Fruit fly (Drosophila melanogaster) whole organism, embryonic: Measurements from ENCODE around the gene CG10194.

Experiments used
- ATbp ChIP-seq: fragments of 200-800 bp; sonication (Bioruptor generic); optimal IDR thresholded peaks from 2 replicates; lab custom pipeline; 2017; ENCODE audit warnings: missing biosample characterization, mild to moderate bottlenecking, missing genetic modification characterization, missing genetic modification reagents
- Aef1 ChIP-seq: fragments of 200-800 bp; sonication (Bioruptor generic); IDR thresholded peaks from 3 replicates; pipeline ENCODE4 v1.3.6; 2022; ENCODE audit warnings: missing biosample characterization, missing genetic modification characterization
- CG10565 ChIP-seq: fragments of 200-800 bp; sonication (Bioruptor generic); optimal IDR thresholded peaks from 3 replicates; lab custom pipeline; 2016; ENCODE audit warnings: missing biosample characterization, mild to moderate bottlenecking, missing genetic modification characterization
- CG11093 ChIP-seq: fragments of 200-800 bp; sonication (Bioruptor generic); IDR thresholded peaks from 3 replicates; pipeline ENCODE4 v1.3.6; 2022; ENCODE audit warnings: missing biosample characterization, missing genetic modification characterization
- CG12071 ChIP-seq: fragments of 200-800 bp; sonication (Bioruptor generic); optimal IDR thresholded peaks from 3 replicates; lab custom pipeline; 2018; ENCODE audit warnings: missing biosample characterization, mild to moderate bottlenecking, missing genetic modification characterization
- CG12769 ChIP-seq: fragments of 200-800 bp; sonication (Bioruptor generic); optimal IDR thresholded peaks from 2 replicates; lab custom pipeline; 2019; ENCODE audit warnings: missing biosample characterization, mild to moderate bottlenecking, missing genetic modification characterization, moderate library complexity
- CG13894 ChIP-seq: fragments of 200-800 bp; sonication (Bioruptor generic); optimal IDR thresholded peaks from 3 replicates; lab custom pipeline; 2018; ENCODE audit warnings: missing biosample characterization, mild to moderate bottlenecking, missing genetic modification characterization, moderate library complexity
- CG14050 ChIP-seq: fragments of 200-800 bp; sonication (Bioruptor generic); IDR thresholded peaks from 3 replicates; pipeline ENCODE4 v1.3.6; 2022; ENCODE audit warnings: missing biosample characterization, missing genetic modification characterization
- CG16779 ChIP-seq: fragments of 200-800 bp; sonication (Bioruptor generic); IDR thresholded peaks from 2 replicates; pipeline ENCODE4 v1.3.6; 2022; ENCODE audit warnings: missing biosample characterization, missing genetic modification characterization
- CG17186 ChIP-seq: fragments of 200-800 bp; sonication (Bioruptor generic); optimal IDR thresholded peaks from 3 replicates; lab custom pipeline; 2017; ENCODE audit warnings: missing biosample characterization, missing genetic modification reagents, missing genetic modification characterization
- CG17829 ChIP-seq: fragments of 200-800 bp; optimal IDR thresholded peaks from 2 replicates; lab custom pipeline; 2019; ENCODE audit warnings: missing biosample characterization, mild to moderate bottlenecking, missing genetic modification characterization, moderate library complexity
- CG2202 ChIP-seq: fragments of 200-800 bp; sonication (Bioruptor generic); optimal IDR thresholded peaks from 2 replicates; lab custom pipeline; 2018; ENCODE audit warnings: missing biosample characterization, mild to moderate bottlenecking, missing genetic modification characterization
- CG31388 ChIP-seq: fragments of 200-800 bp; sonication (Bioruptor generic); optimal IDR thresholded peaks from 2 replicates; lab custom pipeline; 2016; ENCODE audit warnings: missing biosample characterization, missing genetic modification characterization
- CG4424 ChIP-seq: fragments of 200-800 bp; sonication (Bioruptor generic); optimal IDR thresholded peaks from 3 replicates; lab custom pipeline; 2016; ENCODE audit warnings: missing biosample characterization, missing genetic modification characterization
- CG5180 ChIP-seq: fragments of 200-800 bp; sonication (Bioruptor generic); optimal IDR thresholded peaks from 3 replicates; lab custom pipeline; 2017; ENCODE audit warnings: missing biosample characterization, missing genetic modification characterization, mild to moderate bottlenecking, moderate library complexity, missing genetic modification reagents
- CG8478 ChIP-seq: fragments of >200 bp; optimal IDR thresholded peaks from 2 replicates; lab custom pipeline; 2018
- CG9817 ChIP-seq: fragments of 200-800 bp; sonication (Bioruptor generic); optimal IDR thresholded peaks from 2 replicates; lab custom pipeline; 2018; ENCODE audit warnings: missing biosample characterization, mild to moderate bottlenecking, missing genetic modification characterization, moderate library complexity
- CkIIα-i1 ChIP-seq: fragments of 200-800 bp; sonication (Bioruptor generic); IDR thresholded peaks from 2 replicates; pipeline ENCODE4 v1.3.6; 2022; ENCODE audit warnings: missing biosample characterization, missing genetic modification characterization
- Dek ChIP-seq: fragments of 200-800 bp; sonication (Bioruptor generic); optimal IDR thresholded peaks from 3 replicates; lab custom pipeline; 2019; ENCODE audit warnings: missing biosample characterization, mild to moderate bottlenecking, missing genetic modification characterization, moderate library complexity
- Dip2 ChIP-seq: fragments of 200-800 bp; sonication (Bioruptor generic); IDR thresholded peaks from 2 replicates; pipeline ENCODE4 v1.3.6; 2022; ENCODE audit warnings: missing biosample characterization, missing genetic modification characterization
- Drgx ChIP-seq: fragments of 200-800 bp; sonication (Bioruptor generic); IDR thresholded peaks from 2 replicates; pipeline ENCODE4 v1.3.6; 2022; ENCODE audit warnings: missing biosample characterization, missing genetic modification characterization
- Eip74EF ChIP-seq, 2 experiments: fragments of 200-800 bp in 1 of 2; fragments of >200 bp in 1 of 2; sonication (Bioruptor generic) in 1 of 2; optimal IDR thresholded peaks; 2 replicates each; lab custom pipeline; 2017 to 2019; ENCODE audit warnings: missing biosample characterization in 2 of 2, missing genetic modification characterization in 2 of 2, mild to moderate bottlenecking in 1 of 2, moderate library complexity in 1 of 2
- Fer3 ChIP-seq: fragments of 200-800 bp; sonication (Bioruptor generic); optimal IDR thresholded peaks from 2 replicates; lab custom pipeline; 2018; ENCODE audit warnings: missing biosample characterization, mild to moderate bottlenecking, missing genetic modification characterization, moderate library complexity
- Gsc ChIP-seq: fragments of 200-800 bp; sonication (Bioruptor generic); IDR thresholded peaks from 2 replicates; pipeline ENCODE4 v1.3.6; 2022; ENCODE audit warnings: missing biosample characterization, missing genetic modification characterization
- HLH3B ChIP-seq: fragments of 200-800 bp; sonication (Bioruptor generic); IDR thresholded peaks from 2 replicates; pipeline ENCODE4 v1.3.6; 2022; ENCODE audit warnings: missing biosample characterization, missing genetic modification characterization
- Hmr ChIP-seq: fragments of 200-800 bp; sonication (Bioruptor generic); optimal IDR thresholded peaks from 3 replicates; lab custom pipeline; 2017; ENCODE audit warnings: mild to moderate bottlenecking, missing biosample characterization, missing genetic modification reagents, missing genetic modification characterization
- Lim3 ChIP-seq: fragments of 200-800 bp; sonication (Bioruptor generic); IDR thresholded peaks from 2 replicates; pipeline ENCODE4 v1.3.6; 2022; ENCODE audit warnings: missing biosample characterization, missing genetic modification characterization
- Med ChIP-seq: fragments of 200-800 bp; sonication (Bioruptor generic); peaks from one replicate; lab custom pipeline; 2016; ENCODE audit warnings: missing biosample characterization, missing genetic modification characterization, mild to moderate bottlenecking, inconsistent platforms, moderate library complexity
- Nf-YB ChIP-seq: fragments of 200-800 bp; sonication (Bioruptor generic); optimal IDR thresholded peaks from 3 replicates; lab custom pipeline; 2019; ENCODE audit warnings: missing biosample characterization, mild to moderate bottlenecking, missing genetic modification characterization, moderate library complexity
- Ssrp ChIP-seq: fragments of 200-800 bp; sonication (Bioruptor generic); optimal IDR thresholded peaks from 2 replicates; lab custom pipeline; 2018; ENCODE audit warnings: missing biosample characterization, mild to moderate bottlenecking, missing genetic modification characterization, moderate library complexity
- TFAM ChIP-seq: fragments of 200-800 bp; sonication (Bioruptor generic); optimal IDR thresholded peaks from 2 replicates; lab custom pipeline; 2017; ENCODE audit warnings: missing biosample characterization, missing genetic modification characterization, inconsistent platforms
- az2 ChIP-seq: fragments of 200-800 bp; sonication (Bioruptor generic); optimal IDR thresholded peaks from 3 replicates; lab custom pipeline; 2016; ENCODE audit warnings: missing biosample characterization, missing genetic modification characterization
- bbx ChIP-seq: fragments of 200-800 bp; sonication (Bioruptor generic); IDR thresholded peaks from 2 replicates; pipeline ENCODE4 v1.3.6; 2022; ENCODE audit warnings: missing biosample characterization, missing genetic modification characterization; ENCODE audit not compliant: partially characterized antibody
- crc ChIP-seq: fragments of 200-800 bp; sonication (Bioruptor generic); optimal IDR thresholded peaks from 2 replicates; lab custom pipeline; 2016; ENCODE audit warnings: missing biosample characterization, missing genetic modification characterization
- crol ChIP-seq: fragments of 200-800 bp; sonication (Bioruptor generic); IDR thresholded peaks from 2 replicates; pipeline ENCODE4 v1.3.6; 2022; ENCODE audit warnings: missing biosample characterization, missing genetic modification characterization
- crp ChIP-seq, 2 experiments: fragments of 200-800 bp; sonication (Bioruptor generic); optimal IDR thresholded peaks; 2 replicates in 1 of 2; 3 replicates in 1 of 2; lab custom pipeline; 2017; ENCODE audit warnings: missing biosample characterization in 2 of 2, missing genetic modification characterization in 2 of 2, mild to moderate bottlenecking in 1 of 2, moderate library complexity in 1 of 2
- cwo ChIP-seq: fragments of 200-800 bp; sonication (Bioruptor generic); optimal IDR thresholded peaks from 3 replicates; lab custom pipeline; 2017; ENCODE audit warnings: missing biosample characterization, missing genetic modification characterization, mild to moderate bottlenecking, moderate library complexity, missing genetic modification reagents
- dm ChIP-seq: fragments of 200-800 bp; sonication (Bioruptor generic); optimal IDR thresholded peaks from 3 replicates; lab custom pipeline; 2016; ENCODE audit warnings: missing biosample characterization, missing genetic modification characterization
- dysf ChIP-seq: fragments of 200-800 bp; sonication (Bioruptor generic); IDR thresholded peaks from 3 replicates; pipeline ENCODE4 v1.3.6; 2022; ENCODE audit warnings: missing biosample characterization, missing genetic modification characterization
- gce ChIP-seq: fragments of 200-800 bp; sonication (Bioruptor generic); IDR thresholded peaks from 3 replicates; pipeline ENCODE4 v1.3.6; 2022; ENCODE audit warnings: missing biosample characterization, missing genetic modification characterization
- gfzf ChIP-seq: fragments of 200-800 bp; sonication (Bioruptor generic); optimal IDR thresholded peaks from 2 replicates; lab custom pipeline; 2016; ENCODE audit warnings: missing biosample characterization, mild to moderate bottlenecking, missing genetic modification characterization, moderate library complexity
- gro ChIP-seq: fragments of 200-800 bp; sonication (Bioruptor generic); optimal IDR thresholded peaks from 2 replicates; lab custom pipeline; 2016; ENCODE audit warnings: missing biosample characterization, missing genetic modification characterization
- gsb-n ChIP-seq: fragments of 200-800 bp; sonication (Bioruptor generic); optimal IDR thresholded peaks from 3 replicates; lab custom pipeline; 2018; ENCODE audit warnings: missing biosample characterization, mild to moderate bottlenecking, missing genetic modification characterization
- psq ChIP-seq: fragments of 200-800 bp; sonication (Bioruptor generic); optimal IDR thresholded peaks from 2 replicates; lab custom pipeline; 2017; ENCODE audit warnings: missing biosample characterization, missing genetic modification characterization
- rib ChIP-seq: fragments of 200-800 bp; sonication (Bioruptor generic); IDR thresholded peaks from 2 replicates; pipeline ENCODE4 v1.3.6; 2022; ENCODE audit warnings: missing biosample characterization, missing genetic modification characterization
- sens ChIP-seq: fragments of 200-800 bp; sonication (Bioruptor generic); peaks from one replicate; lab custom pipeline; 2016; ENCODE audit warnings: missing biosample characterization, missing genetic modification characterization
- tgo ChIP-seq: fragments of 200-800 bp; sonication (Bioruptor generic); IDR thresholded peaks from 3 replicates; pipeline ENCODE4 v1.3.6; 2022; ENCODE audit warnings: missing biosample characterization, missing genetic modification characterization
- vvl ChIP-seq: fragments of 200-800 bp; sonication (Bioruptor generic); IDR thresholded peaks from 2 replicates; pipeline ENCODE4 v1.3.6; 2022; ENCODE audit warnings: missing biosample characterization, missing genetic modification characterization

The CG10194 gene

DNA sequence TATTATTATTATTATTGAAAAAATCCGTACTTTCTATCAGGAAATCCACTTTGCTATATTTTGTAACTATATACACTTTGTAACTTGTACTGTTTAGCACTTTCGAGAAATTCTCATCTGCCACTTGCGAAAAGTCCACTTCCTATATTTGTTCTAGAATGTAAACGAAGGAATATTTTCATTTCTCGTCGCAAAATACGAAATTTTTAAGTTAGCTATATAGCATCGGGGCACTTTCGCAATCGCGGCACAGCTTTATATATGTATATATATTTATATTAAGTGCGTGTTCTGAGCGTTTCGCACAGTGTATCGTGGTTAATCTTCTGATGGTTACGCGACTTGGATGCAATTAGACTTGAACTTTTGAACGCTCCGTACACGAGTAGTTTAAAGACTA, 48.1 kb downstream of the CG10194 start, which contains the start of gene RanGAP:
Gene RanGAP, plus strand, starts transcription at position 169 of the 400 bp plus-strand sequence.
- TF ChIP-seq CG17186 (GFP tag; lab: Kevin White, UChicago) (no peak), Drgx (GFP tag; lab: Robert Waterston, UW) (peak; percentile 44; the same call in 1 of the 2 replicates), Nf-YB (no peak), tgo (GFP tag; lab: Robert Waterston, UW) (no peak), crc (GFP tag; lab: Kevin White, UChicago) (no peak)
- TF ChIP-seq, all 482 proteins: peak for 1

DNA sequence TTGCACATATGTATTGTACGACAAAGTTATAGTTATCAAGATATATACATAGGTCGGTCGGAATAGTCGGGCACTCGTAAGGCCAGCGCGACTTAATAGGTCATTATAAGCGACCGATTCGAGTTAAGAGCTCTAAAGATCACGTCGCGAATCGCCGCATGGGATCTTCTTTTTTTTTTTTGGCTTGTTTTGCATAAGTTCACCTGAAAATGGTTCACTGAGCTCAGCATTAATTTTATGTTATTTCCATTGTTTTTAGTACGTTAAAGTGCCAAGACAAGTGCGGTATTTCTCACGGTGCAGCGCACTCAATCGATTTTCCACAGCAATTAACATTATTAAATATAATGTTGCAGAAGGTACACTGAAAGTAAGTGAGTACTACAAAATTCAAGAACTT, 48.6 kb downstream of the CG10194 start:
- TF ChIP-seq gsb-n (tag; lab: Kevin White, UChicago), result no peak
- TF ChIP-seq sens (GFP tag; lab: Kevin White, UChicago), result peak; percentile 20
- no peak for TF ChIP-seq gfzf (GFP tag; lab: Kevin White, UChicago)
- TF ChIP-seq Dek (tag; lab: Kevin White, UChicago), result no peak
- no peak for TF ChIP-seq Dip2 (GFP tag; lab: Robert Waterston, UW)
- TF ChIP-seq, all 482 proteins: peak for 1

DNA sequence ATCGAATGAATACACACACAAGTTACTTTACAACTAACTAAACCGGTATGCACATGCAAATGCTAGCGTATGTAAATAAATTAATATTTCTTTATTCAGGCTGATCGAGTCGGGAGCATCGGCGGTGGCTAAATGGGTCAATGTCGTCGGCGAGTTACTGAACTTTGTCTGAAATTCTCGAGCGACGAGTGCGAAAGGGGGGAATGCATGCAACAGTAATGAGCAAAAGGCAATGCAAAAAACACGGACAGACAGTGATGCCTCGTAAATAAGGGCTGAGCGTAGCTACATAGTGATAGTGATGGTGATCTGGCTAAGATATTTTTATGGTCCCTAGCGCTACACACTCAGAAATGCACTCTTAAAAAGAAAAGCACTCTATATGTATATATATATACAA, 49.2 kb downstream of the CG10194 start:
- TF ChIP-seq Ssrp (tag; lab: Kevin White, UChicago), result no peak
- no peak for TF ChIP-seq CG2202
- TF ChIP-seq Eip74EF (GFP tag; optimal IDR thresholded peaks at IDR 0.05; lab: Kevin White, UChicago), result no peak
- TF ChIP-seq CG31388 (GFP tag; lab: Kevin White, UChicago), result no peak
- TF ChIP-seq Gsc, result no peak
- TF ChIP-seq Aef1, result no peak
- no peak for TF ChIP-seq cwo (GFP tag; lab: Kevin White, UChicago)
- peak; percentile 36 for TF ChIP-seq Med
- no peak for TF ChIP-seq CG17829 (tag; lab: Kevin White, UChicago)
- TF ChIP-seq crol (GFP tag; lab: Robert Waterston, UW), result peak; percentile 20; the same call in 1 of the 2 replicates
- no peak for TF ChIP-seq CG4424 (GFP tag; lab: Kevin White, UChicago)
- TF ChIP-seq bbx (GFP tag; lab: Robert Waterston, UW), result 0 out of 2 replicates have a peak, but pooled peaks have one; percentile 29
- no peak for TF ChIP-seq CG13894 (tag; lab: Kevin White, UChicago)
- TF ChIP-seq vvl (GFP tag; lab: Robert Waterston, UW), result peak; percentile 34; the same call in 1 of the 2 replicates
- no peak for TF ChIP-seq Fer3 (tag; lab: Kevin White, UChicago)
- peak; percentile 26; the same call in 1 of the 2 replicates for TF ChIP-seq Drgx (GFP tag; lab: Robert Waterston, UW)
- TF ChIP-seq CG12769, result peak; percentile 64
- no peak for TF ChIP-seq gro (GFP tag; lab: Kevin White, UChicago)
- TF ChIP-seq Hmr (GFP tag; lab: Kevin White, UChicago), result no peak
- no peak for TF ChIP-seq CG9817 (tag; lab: Kevin White, UChicago)
- no peak for TF ChIP-seq gce (GFP tag; lab: Robert Waterston, UW)
- no peak for TF ChIP-seq az2 (GFP tag; lab: Kevin White, UChicago)
- no peak for TF ChIP-seq CG16779
- no peak for TF ChIP-seq CG14050
- TF ChIP-seq HLH3B (GFP tag; lab: Robert Waterston, UW), result no peak
- no peak for TF ChIP-seq Nf-YB
- TF ChIP-seq CG8478 (lab: Kevin White, UChicago), result no peak
- no peak for TF ChIP-seq TFAM (GFP tag; lab: Kevin White, UChicago)
- no peak for TF ChIP-seq ATbp (GFP tag; lab: Kevin White, UChicago)
- TF ChIP-seq CG10565 (GFP tag; lab: Kevin White, UChicago), result no peak
- no peak for TF ChIP-seq CG5180 (GFP tag; lab: Kevin White, UChicago)
- no peak for TF ChIP-seq crp (GFP tag; optimal IDR thresholded peaks at IDR 0.05; lab: Kevin White, UChicago)
- no peak for TF ChIP-seq rib (GFP tag; lab: Robert Waterston, UW)
- no peak for TF ChIP-seq CkIIα-i1
- no peak for TF ChIP-seq CG12071 (GFP tag; lab: Kevin White, UChicago)
- TF ChIP-seq dysf (GFP tag; lab: Robert Waterston, UW), result no peak
- TF ChIP-seq psq, result no peak
- no peak for TF ChIP-seq CG11093 (GFP tag; lab: Robert Waterston, UW)
- no peak for TF ChIP-seq Lim3 (GFP tag; lab: Robert Waterston, UW)
- no peak for TF ChIP-seq dm (GFP tag; lab: Kevin White, UChicago)
